Fruit fly (Drosophila melanogaster): ENCODE data around the gene Myo31DF.

DNA sequence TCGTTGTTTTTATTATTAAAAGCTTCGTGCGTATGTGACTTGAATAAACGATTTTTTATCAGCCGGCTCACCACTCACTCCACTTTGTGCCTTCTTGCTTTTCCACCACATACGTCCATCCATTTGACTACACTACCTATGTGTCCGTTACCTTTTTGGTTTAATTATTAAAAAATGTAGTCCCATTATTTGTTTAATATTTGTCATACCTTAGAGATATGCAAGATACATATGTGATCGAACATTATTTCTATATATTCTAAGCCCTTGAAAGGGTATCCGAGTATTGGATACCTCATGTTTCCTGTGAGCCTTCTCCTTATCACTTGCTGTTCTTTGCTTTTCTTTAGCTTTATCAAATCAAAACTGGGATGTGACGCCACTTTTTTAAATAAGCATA lies 12.6 kb upstream of the Myo31DF start:
- TF ChIP-seq CG12768 (GFP tag; optimal IDR thresholded peaks at IDR 0.05) (no peak), pad (GFP tag; optimal IDR thresholded peaks at IDR 0.05) (no peak), Mnt (GFP tag; optimal IDR thresholded peaks at IDR 0.05) (no peak), CG1620 (GFP tag; optimal IDR thresholded peaks at IDR 0.05) (no peak)
